Worm (Caenorhabditis elegans) whole organism, L4/young adult: ENCODE results near the gene hlh-28.

Experiments
- W03F9.2 ChIP-seq: fragments of 150-350 bp; optimal IDR thresholded peaks from 2 replicates; lab custom pipeline; 2014; ENCODE audit warnings: missing biosample characterization, missing genetic modification characterization
- dao-5 ChIP-seq: sonication (generic microtip); optimal IDR thresholded peaks from 2 replicates; lab custom pipeline; 2016; ENCODE audit warnings: missing genotype, missing genetic modification characterization, moderate library complexity, missing compliant biosample characterization
- him-1 ChIP-seq: sonication (generic microtip); optimal IDR thresholded peaks from 2 replicates; lab custom pipeline; 2016; ENCODE audit warnings: missing genotype, missing genetic modification reagents, missing genetic modification characterization, missing compliant biosample characterization

DNA sequence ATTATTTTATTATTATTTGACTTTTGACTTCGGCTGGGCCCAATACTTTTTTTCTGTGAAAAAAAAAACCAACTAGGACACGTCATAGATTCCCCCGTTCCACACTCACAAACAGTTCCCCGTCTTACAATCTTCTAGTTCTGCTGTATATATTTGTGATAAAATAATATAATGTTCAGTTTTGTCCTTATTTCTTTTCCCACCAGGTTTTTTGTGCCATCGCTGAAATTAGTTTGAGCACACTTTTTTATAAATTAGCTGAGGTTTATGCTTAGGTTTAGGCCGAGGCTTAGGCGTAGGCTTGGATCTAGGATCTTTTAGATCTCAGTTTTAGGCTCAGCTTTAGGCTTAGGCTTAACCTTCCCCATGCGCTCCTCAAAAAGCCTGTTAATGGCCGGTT, 23.5 kb upstream of the hlh-28 start:
- no peak for TF ChIP-seq him-1 (tag; lab: Kevin White, UChicago)
- no peak for TF ChIP-seq dao-5 (tag; lab: Kevin White, UChicago)
- TF ChIP-seq W03F9.2 (tag; lab: Kevin White, UChicago): no peak
